Worm (Caenorhabditis elegans) whole organism, midembryonic: Measurements from ENCODE around the gene C16C8.18.

Experiments
- cog-1 ChIP-seq: sonication (generic microtip); optimal IDR thresholded peaks from 2 replicates; lab custom pipeline; 2016; ENCODE audit warnings: missing genetic modification characterization, missing compliant biosample characterization
- klf-2 ChIP-seq: fragments of 200-800 bp; sonication (Bioruptor generic); conservative IDR thresholded peaks from 2 replicates; pipeline ENCODE4 v1.3.6; 2022; ENCODE audit warnings: missing genetic modification reagents, missing genetic modification characterization, missing compliant biosample characterization
- ztf-23 ChIP-seq: fragments of 200-800 bp; sonication (Bioruptor generic); IDR thresholded peaks from 2 replicates; pipeline ENCODE4 v1.3.6; 2022; ENCODE audit warnings: missing genetic modification reagents, missing genetic modification characterization, missing compliant biosample characterization
- ztf-29 ChIP-seq: fragments of 200-800 bp; sonication (Bioruptor generic); IDR thresholded peaks from 2 replicates; pipeline ENCODE4 v1.3.6; 2022; ENCODE audit warnings: missing genetic modification reagents, missing genetic modification characterization, missing compliant biosample characterization

DNA sequence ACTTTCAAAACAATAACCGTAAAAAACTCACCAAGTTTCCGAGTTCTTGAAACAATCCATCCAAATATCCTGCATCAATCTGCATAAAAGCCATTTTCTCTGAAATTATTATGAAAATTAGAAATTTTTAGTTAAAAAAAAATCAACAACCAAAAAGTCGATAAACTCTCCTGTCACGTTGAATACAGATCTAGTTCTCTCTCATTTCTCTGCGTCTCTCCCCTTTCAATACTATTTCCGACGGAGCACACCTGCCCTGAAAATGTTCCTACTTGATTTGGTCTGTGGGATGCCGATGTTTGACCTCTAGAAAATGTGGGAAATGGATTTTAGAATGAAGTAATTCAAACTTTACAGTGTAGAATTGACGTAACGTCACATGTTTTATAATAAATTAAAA lies 42.0 kb upstream of the C16C8.18 start, which contains the start of gene T06D4.6:
- TF ChIP-seq klf-2 (GFP tag; lab: Robert Waterston, UW) (no peak), ztf-23 (GFP tag; lab: Robert Waterston, UW) (no peak), cog-1 (tag; lab: Kevin White, UChicago) (no peak), ztf-29 (GFP tag; lab: Robert Waterston, UW) (no peak)
